Worm (Caenorhabditis elegans): ENCODE results near the gene K01A11.3.

K01A11.3 gene

DNA sequence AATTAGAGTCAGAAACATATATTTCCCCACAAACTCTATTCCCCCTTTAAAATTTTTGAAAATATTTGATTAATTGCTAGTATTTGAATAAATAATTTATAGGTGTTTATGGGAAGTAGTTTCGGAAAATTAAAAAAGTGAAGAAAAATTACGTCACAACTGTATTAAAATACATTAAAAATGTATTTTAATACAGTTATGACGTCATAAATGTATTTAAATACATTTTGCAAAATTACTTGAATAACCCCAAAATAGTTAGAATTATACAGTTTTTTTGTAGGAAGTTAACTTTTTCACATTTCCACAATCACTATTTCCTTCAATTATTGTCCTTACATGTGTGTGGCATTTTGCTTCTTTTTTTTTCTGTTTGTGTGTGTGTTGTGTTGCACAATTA, 39.0 kb downstream of the K01A11.3 start:
- TF ChIP-seq pha-2 (tag; optimal IDR thresholded peaks at IDR 0.05), result no peak
- TF ChIP-seq elt-2 (tag; optimal IDR thresholded peaks at IDR 0.05), result no peak

DNA sequence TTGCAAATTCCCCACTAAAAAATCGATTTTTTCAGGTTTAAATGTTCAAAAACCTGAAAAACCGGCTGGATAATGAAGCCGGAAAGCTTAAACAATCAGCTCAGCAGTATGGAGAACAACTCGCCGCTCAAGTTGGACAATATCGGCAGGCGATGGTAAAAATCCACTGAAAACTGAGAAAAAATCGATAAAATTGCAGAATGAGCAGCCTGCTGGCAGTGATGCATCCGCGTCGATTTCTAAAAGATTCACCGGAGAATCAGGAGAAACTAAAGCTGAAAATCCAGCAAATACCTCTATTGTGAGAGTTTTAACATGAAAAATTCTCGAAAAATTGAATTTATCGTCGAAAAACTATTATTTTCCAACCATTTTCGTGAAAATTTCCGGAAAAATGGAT, 46.9 kb downstream of the K01A11.3 start, which contains the start of gene golg-4:
Gene golg-4, plus strand, starts transcription at position 34 of the 400 bp plus-strand sequence.
- peak; percentile 12 for TF ChIP-seq ceh-48 (tag; optimal IDR thresholded peaks at IDR 0.05)
- TF ChIP-seq pros-1 (tag; optimal IDR thresholded peaks at IDR 0.05), result no peak
- no peak for TF ChIP-seq lin-11 (tag; optimal IDR thresholded peaks at IDR 0.05)
- TF ChIP-seq pat-9 (tag; optimal IDR thresholded peaks at IDR 0.05), result no peak
- no peak for TF ChIP-seq eyg-1 (tag; optimal IDR thresholded peaks at IDR 0.05)
- TF ChIP-seq ahr-1 (tag; optimal IDR thresholded peaks at IDR 0.05), result no peak
- no peak for TF ChIP-seq fax-1 (tag; optimal IDR thresholded peaks at IDR 0.05)
- no peak for TF ChIP-seq C38D4.7 (GFP tag; optimal IDR thresholded peaks at IDR 0.05)

DNA sequence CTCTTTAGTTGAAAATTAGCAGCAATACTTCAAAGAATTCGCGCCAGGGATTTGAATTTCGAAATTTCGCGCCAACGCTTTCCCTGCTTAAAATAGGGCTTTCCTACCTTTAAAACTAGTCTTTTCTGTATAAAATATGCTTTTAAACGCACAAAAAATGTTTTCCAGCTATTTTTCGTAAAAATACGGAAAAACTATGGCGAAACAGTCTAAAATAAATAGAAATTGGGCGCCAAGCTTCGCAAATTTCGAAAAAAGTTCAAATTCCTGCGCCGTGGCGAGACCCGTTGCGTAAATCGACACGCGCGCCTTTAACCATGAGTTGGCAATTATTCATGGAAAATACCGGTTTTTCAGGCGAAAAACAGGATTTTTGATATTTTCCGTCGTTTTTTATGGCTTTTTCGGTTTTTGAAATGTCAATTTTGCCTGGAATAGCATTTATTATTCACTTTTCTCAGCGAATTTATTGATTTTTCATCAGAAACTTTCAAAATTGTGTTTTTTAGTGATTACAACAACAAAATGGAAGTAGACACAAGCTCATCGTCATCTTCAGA, 48.0 kb downstream of the K01A11.3 start, which contains the start of the genes npp-9 and F59A2.5:
Gene npp-9, minus strand, starts transcription at position 126 of the 560 bp plus-strand sequence.
Gene F59A2.5, plus strand, starts transcription at position 510 of the 560 bp plus-strand sequence.
- TF ChIP-seq elt-2 (tag; optimal IDR thresholded peaks at IDR 0.05) (no peak), pqm-1 (tag; optimal IDR thresholded peaks at IDR 0.05) (no peak), unc-3 (GFP tag; conservative IDR thresholded peaks at IDR 0.05) (0 out of 2 replicates have a peak, but pooled peaks have one; percentile 6), unc-3 (tag; optimal IDR thresholded peaks at IDR 0.05) (no peak), T23F11.4 (GFP tag; optimal IDR thresholded peaks at IDR 0.05) (no peak), pha-4 (tag; optimal IDR thresholded peaks at IDR 0.05) (no peak), hlh-30 (tag; optimal IDR thresholded peaks at IDR 0.05; ENCODE audit: insufficient read depth) (no peak), unc-42 (tag; optimal IDR thresholded peaks at IDR 0.05) (no peak), lin-11 (tag; optimal IDR thresholded peaks at IDR 0.05) (no peak), tbx-2 (tag; optimal IDR thresholded peaks at IDR 0.05) (peak; percentile 8), ceh-9 (tag; optimal IDR thresholded peaks at IDR 0.05) (no peak), nfya-1 (tag; optimal IDR thresholded peaks at IDR 0.05) (peak; percentile 15), sdc-2 (tag; optimal IDR thresholded peaks at IDR 0.05) (no peak), madf-2 (tag; optimal IDR thresholded peaks at IDR 0.05) (no peak), ztf-16 (tag; optimal IDR thresholded peaks at IDR 0.05) (no peak), npax-4 (tag; optimal IDR thresholded peaks at IDR 0.05) (no peak), gmeb-2 (tag; optimal IDR thresholded peaks at IDR 0.05) (no peak), F13H6.1 (tag; optimal IDR thresholded peaks at IDR 0.05) (no peak), unc-55 (GFP tag; optimal IDR thresholded peaks at IDR 0.05) (no peak)

DNA sequence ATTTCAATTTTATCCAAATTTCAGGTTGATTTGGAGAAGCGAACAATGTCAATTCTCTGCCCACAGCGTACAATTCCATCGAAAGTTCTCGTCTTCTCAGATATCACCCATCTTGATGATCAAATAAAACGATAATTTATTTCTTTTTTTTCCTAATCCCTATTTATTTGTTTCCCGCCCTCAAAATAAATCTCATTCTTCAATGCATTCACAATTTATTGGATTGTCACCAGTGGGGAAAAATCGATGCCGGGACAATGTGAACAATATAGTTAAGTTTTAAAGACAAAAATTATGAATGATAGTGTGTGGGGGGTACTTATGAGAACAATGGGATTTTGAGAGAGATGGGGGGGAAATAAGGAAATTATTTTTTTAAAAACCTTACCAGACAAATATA, 52.0 kb downstream of the K01A11.3 start:
- no peak for TF ChIP-seq madf-2 (tag; optimal IDR thresholded peaks at IDR 0.05)
- no peak for TF ChIP-seq pax-1 (tag; optimal IDR thresholded peaks at IDR 0.05)
- TF ChIP-seq eyg-1 (tag; optimal IDR thresholded peaks at IDR 0.05), result no peak
- TF ChIP-seq ceh-30 (tag; optimal IDR thresholded peaks at IDR 0.05), result no peak
- no peak for TF ChIP-seq pha-2 (tag; optimal IDR thresholded peaks at IDR 0.05)
- no peak for TF ChIP-seq ceh-6 (GFP tag; optimal IDR thresholded peaks at IDR 0.05)
- TF ChIP-seq ceh-9 (tag; optimal IDR thresholded peaks at IDR 0.05), result no peak
- no peak for TF ChIP-seq tbx-2 (tag; optimal IDR thresholded peaks at IDR 0.05)
- TF ChIP-seq odd-2 (tag; optimal IDR thresholded peaks at IDR 0.05), result no peak
- no peak for TF ChIP-seq F13H6.1 (tag; optimal IDR thresholded peaks at IDR 0.05)
- no peak for TF ChIP-seq C08G9.2 (tag; optimal IDR thresholded peaks at IDR 0.05)
- TF ChIP-seq unc-55 (GFP tag; optimal IDR thresholded peaks at IDR 0.05), result no peak
- TF ChIP-seq hlh-8 (tag; optimal IDR thresholded peaks at IDR 0.05), result no peak
- no peak for TF ChIP-seq tbx-7 (tag; optimal IDR thresholded peaks at IDR 0.05)

DNA sequence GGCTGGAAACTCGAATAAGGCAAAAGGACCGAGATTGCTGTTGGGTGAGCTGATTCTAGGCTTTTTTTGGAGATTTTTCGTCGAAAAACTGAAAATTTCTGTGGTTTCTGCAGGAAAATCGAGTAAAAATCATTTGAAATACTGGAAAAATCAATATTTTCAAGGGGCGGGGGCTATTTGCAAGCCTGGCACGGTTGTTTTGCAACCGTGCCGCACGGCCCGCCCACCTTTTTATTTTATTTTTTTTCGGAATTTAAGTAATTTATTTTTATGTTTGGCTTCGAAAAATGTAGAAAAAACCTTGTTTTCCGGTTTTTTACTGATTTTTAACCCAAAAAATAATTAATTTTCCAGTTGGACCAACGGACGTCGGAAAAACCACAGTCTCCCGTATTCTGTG, 53.9 kb downstream of the K01A11.3 start:
- TF ChIP-seq ceh-48 (tag; optimal IDR thresholded peaks at IDR 0.05) (peak; percentile 29), hlh-8 (tag; optimal IDR thresholded peaks at IDR 0.05) (no peak)

All from whole organism, late embryonic.